Worm (Caenorhabditis elegans): ENCODE data around the gene wdr-20.

The wdr-20 gene

DNA sequence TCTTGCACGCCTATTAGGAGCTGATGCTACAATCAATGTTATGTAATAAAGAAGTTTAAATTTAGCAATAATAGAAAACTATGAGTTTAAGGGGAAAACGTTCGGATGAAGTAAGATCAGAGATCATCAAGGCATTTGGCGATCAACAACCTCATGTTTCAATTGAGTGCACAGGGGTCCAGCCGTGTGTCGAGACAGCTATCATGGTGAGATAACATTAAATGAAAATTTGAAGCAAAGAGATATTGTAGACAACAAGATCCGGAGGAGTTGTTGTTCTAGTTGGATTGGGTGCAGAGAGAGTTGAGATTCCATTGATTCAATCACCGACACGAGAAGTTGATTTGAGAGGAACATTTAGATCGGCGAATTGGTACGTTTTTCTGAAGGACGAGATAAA is 47.8 kb downstream of the wdr-20 start:
- no peak for TF ChIP-seq mcd-1 (GFP tag; IDR thresholded peaks at IDR 0.05)
- TF ChIP-seq dpff-1 (tag; optimal IDR thresholded peaks at IDR 0.05), result no peak
- TF ChIP-seq lin-40 (tag; optimal IDR thresholded peaks at IDR 0.05), result no peak
- TF ChIP-seq efl-1 (GFP tag; optimal IDR thresholded peaks at IDR 0.05), result no peak
- no peak for TF ChIP-seq hsf-1 (GFP tag; IDR thresholded peaks at IDR 0.05)

DNA sequence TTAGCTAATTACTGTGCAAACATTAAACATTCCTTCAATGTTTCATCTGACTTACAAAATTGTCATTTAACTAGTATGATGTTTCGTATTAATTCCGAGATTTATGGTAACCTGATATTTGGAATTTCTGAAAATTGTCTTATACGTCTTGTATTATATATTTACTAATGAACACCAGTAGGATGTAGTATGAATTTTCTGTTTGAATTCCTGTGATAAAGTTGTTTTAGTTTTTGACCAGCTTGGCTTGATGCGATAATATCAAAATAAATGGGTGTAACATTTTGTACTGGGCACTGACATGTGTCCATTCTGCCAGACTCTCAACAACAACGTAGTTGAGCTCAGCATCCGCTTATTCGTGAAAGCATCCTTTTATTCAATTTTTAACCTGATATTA is 49.1 kb downstream of the wdr-20 start, which contains the start of gene R04B5.6:
Gene R04B5.6 (plus strand): TSS at position 301 of the 400 bp plus-strand sequence.
- TF ChIP-seq bed-2 (GFP tag; IDR thresholded peaks at IDR 0.05) (no peak), zfh-2 (GFP tag; conservative IDR thresholded peaks at IDR 0.05) (no peak), nhr-27 (tag; optimal IDR thresholded peaks at IDR 0.05) (no peak)

DNA sequence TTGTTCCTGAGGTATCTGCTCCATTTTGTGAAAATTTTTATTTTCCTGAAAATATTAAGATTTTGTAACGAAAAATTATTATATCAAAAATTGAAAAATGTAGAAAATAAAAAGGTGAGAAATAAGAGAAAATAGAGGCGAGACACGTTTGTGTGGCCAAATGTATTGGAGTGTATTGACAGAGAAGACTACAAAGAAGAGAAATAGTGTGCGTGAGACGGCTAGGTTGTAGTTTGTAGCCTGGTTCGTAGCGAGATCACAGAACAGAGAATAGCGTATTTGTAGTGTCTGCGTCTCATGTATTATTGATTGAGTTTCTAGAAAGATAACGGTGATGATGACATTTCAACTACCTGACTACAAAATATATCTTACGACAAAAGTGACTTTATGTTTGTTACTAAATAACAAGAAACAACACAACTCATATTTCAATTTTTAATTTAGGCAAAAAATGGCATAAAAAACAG is 49.9 kb downstream of the wdr-20 start, which contains the start of gene nhr-12:
Gene nhr-12 (minus strand): TSS at position 51 of the 470 bp plus-strand sequence.
- TF ChIP-seq mes-4 (tag; optimal IDR thresholded peaks at IDR 0.05) (no peak), tbp1 (GFP tag; optimal IDR thresholded peaks at IDR 0.05) (no peak), attf-5 (GFP tag; optimal IDR thresholded peaks at IDR 0.05) (no peak), chd-7 (tag; optimal IDR thresholded peaks at IDR 0.05) (no peak), F57C9.4 (tag; optimal IDR thresholded peaks at IDR 0.05) (no peak)

DNA sequence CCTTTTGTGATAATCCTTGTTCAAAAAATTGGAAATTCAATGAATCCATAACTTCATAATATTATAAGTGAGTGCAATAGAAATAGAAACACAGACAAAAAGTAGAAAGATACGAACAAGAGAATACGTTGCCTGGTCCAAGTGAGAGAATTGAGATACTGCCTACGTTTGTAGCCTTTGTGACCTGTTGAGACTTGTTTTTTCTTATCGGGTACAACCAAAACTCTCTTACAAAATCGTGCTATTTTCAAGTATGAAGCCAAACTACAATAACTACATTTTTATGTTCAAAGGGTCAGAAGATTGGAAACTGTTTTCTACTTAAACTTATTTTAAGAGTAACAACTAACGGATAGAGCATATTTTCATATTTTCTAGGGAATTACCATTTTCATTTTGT is 52.3 kb downstream of the wdr-20 start, which contains the start of gene nhr-205:
Gene nhr-205 (minus strand): TSS at position 141 of the 400 bp plus-strand sequence.
- TF ChIP-seq rec-8 (tag; optimal IDR thresholded peaks at IDR 0.05) (no peak), D2030.7 (GFP tag; IDR thresholded peaks at IDR 0.05) (no peak), F10E7.11 (tag; optimal IDR thresholded peaks at IDR 0.05) (no peak), ztf-25 (GFP tag; IDR thresholded peaks at IDR 0.05) (no peak), ztf-6 (GFP tag; IDR thresholded peaks at IDR 0.05) (no peak), K12H6.12 (tag; optimal IDR thresholded peaks at IDR 0.05) (no peak), ceh-91 (GFP tag; IDR thresholded peaks at IDR 0.05) (no peak), sea-2 (GFP tag; IDR thresholded peaks at IDR 0.05) (no peak), B0035.1 (tag; optimal IDR thresholded peaks at IDR 0.05) (no peak), tbp1 (GFP tag; optimal IDR thresholded peaks at IDR 0.05) (no peak), cebp-1 (GFP tag; IDR thresholded peaks at IDR 0.05) (no peak), cebp-1 (tag; optimal IDR thresholded peaks at IDR 0.05) (no peak), nfya-2 (GFP tag; IDR thresholded peaks at IDR 0.05) (no peak), ztf-3 (GFP tag; optimal IDR thresholded peaks at IDR 0.05) (no peak), B0019.2 (GFP tag; conservative IDR thresholded peaks at IDR 0.05) (no peak), nhr-80 (tag; optimal IDR thresholded peaks at IDR 0.05) (no peak)

DNA sequence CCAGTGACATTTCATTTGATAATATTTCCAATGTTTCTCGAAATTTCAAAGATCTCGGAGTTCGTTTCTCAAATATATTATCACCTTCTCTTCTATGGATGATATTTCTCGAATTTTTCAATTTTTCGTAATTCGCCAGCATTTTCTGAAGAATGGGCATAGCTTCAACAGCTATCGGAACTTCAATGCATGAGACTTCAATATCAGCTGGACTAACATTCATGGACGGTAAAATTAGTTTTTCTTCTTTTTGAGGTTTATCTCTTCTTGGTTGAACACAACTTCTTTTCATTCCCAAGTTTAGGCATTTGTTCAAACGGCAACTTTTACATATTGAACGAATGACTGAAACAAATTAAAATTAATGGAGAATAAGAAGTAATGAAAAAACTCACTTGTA is 53.1 kb downstream of the wdr-20 start:
- no peak for TF ChIP-seq ceh-100 (GFP tag; IDR thresholded peaks at IDR 0.05)
- no peak for TF ChIP-seq C06A6.2 (GFP tag; conservative IDR thresholded peaks at IDR 0.05)
- TF ChIP-seq mcd-1 (GFP tag; IDR thresholded peaks at IDR 0.05), result no peak
- no peak for TF ChIP-seq attf-6 (GFP tag; IDR thresholded peaks at IDR 0.05)
- TF ChIP-seq egrh-3 (GFP tag; IDR thresholded peaks at IDR 0.05), result no peak
- TF ChIP-seq Y67H2A.10 (GFP tag; conservative IDR thresholded peaks at IDR 0.05), result no peak
- no peak for TF ChIP-seq ceh-27 (GFP tag; optimal IDR thresholded peaks at IDR 0.05)
- no peak for TF ChIP-seq aptf-2 (GFP tag; conservative IDR thresholded peaks at IDR 0.05)
- TF ChIP-seq ceh-79 (tag; optimal IDR thresholded peaks at IDR 0.05), result no peak
- TF ChIP-seq F49E8.2 (tag; optimal IDR thresholded peaks at IDR 0.05; ENCODE audit: insufficient read depth), result no peak
- no peak for TF ChIP-seq Y95B8A.8 (GFP tag; IDR thresholded peaks at IDR 0.05)
- TF ChIP-seq nhr-27 (tag; optimal IDR thresholded peaks at IDR 0.05), result no peak
- no peak for TF ChIP-seq Y53G8AR.9 (GFP tag; conservative IDR thresholded peaks at IDR 0.05)
- TF ChIP-seq F23B12.7 (tag; optimal IDR thresholded peaks at IDR 0.05; ENCODE audit: insufficient read depth), result no peak
- TF ChIP-seq mel-28 (tag; optimal IDR thresholded peaks at IDR 0.05; ENCODE audit: borderline replicate concordance), result no peak
- TF ChIP-seq die-1 (tag; optimal IDR thresholded peaks at IDR 0.05), result no peak
- no peak for TF ChIP-seq rec-8 (tag; optimal IDR thresholded peaks at IDR 0.05)
- TF ChIP-seq cebp-1 (GFP tag; IDR thresholded peaks at IDR 0.05), result no peak
- no peak for TF ChIP-seq cebp-1 (tag; optimal IDR thresholded peaks at IDR 0.05)

Measured in whole organism, young adult.